Fruit fly (Drosophila melanogaster) whole organism, embryonic: Measurements from ENCODE around the gene CG11858.
A peak's percentile ranks its signal among the peaks of the same experiment; 100 is the strongest.

Experiments
- Antp ChIP-seq: fragments of 200-800 bp; sonication (Bioruptor generic); optimal IDR thresholded peaks from 3 replicates; lab custom pipeline; 2016; ENCODE audit warnings: missing biosample characterization, missing genetic modification characterization
- Awh ChIP-seq: fragments of 200-800 bp; sonication (Bioruptor generic); IDR thresholded peaks from 2 replicates; pipeline ENCODE4, ENCODE4 v1.3.6; 2022; ENCODE audit warnings: missing biosample characterization, missing genetic modification characterization
- CG1024 ChIP-seq: fragments of 200-800 bp; sonication (Bioruptor generic); IDR thresholded peaks from 2 replicates; pipeline ENCODE4 v1.3.6; 2022; ENCODE audit warnings: missing biosample characterization, missing genetic modification characterization
- CG11085 ChIP-seq: fragments of 200-800 bp; sonication (Bioruptor generic); IDR thresholded peaks from 2 replicates; pipeline ENCODE4 v1.3.6; 2022; ENCODE audit warnings: missing biosample characterization, missing genetic modification characterization
- CG11560 ChIP-seq: fragments of 200-800 bp; sonication (Bioruptor generic); IDR thresholded peaks from 3 replicates; pipeline ENCODE4 v1.3.6; 2022; ENCODE audit warnings: missing biosample characterization, missing genetic modification characterization
- CG12071 ChIP-seq: fragments of 200-800 bp; sonication (Bioruptor generic); optimal IDR thresholded peaks from 3 replicates; lab custom pipeline; 2018; ENCODE audit warnings: missing biosample characterization, mild to moderate bottlenecking, missing genetic modification characterization
- CG17802 ChIP-seq: fragments of 200-800 bp; sonication (Bioruptor generic); optimal IDR thresholded peaks from 2 replicates; lab custom pipeline; 2018; ENCODE audit warnings: missing biosample characterization, mild to moderate bottlenecking, missing genetic modification characterization, moderate library complexity
- CG18599 ChIP-seq: fragments of 200-800 bp; sonication (Bioruptor generic); optimal IDR thresholded peaks from 3 replicates; lab custom pipeline; 2017; ENCODE audit warnings: missing biosample characterization, missing genetic modification characterization, mild to moderate bottlenecking, moderate library complexity, missing genetic modification reagents
- CG18619 ChIP-seq: fragments of 200-800 bp; sonication (Bioruptor generic); optimal IDR thresholded peaks from 3 replicates; lab custom pipeline; 2017; ENCODE audit warnings: missing biosample characterization, mild to moderate bottlenecking, missing genetic modification characterization
- CG2116 ChIP-seq: fragments of 200-800 bp; sonication (Bioruptor generic); optimal IDR thresholded peaks from 3 replicates; lab custom pipeline; 2018; ENCODE audit warnings: missing biosample characterization, mild to moderate bottlenecking, missing genetic modification characterization
- CG2120 ChIP-seq: fragments of 200-800 bp; sonication (Bioruptor generic); optimal IDR thresholded peaks from 3 replicates; lab custom pipeline; 2016; ENCODE audit warnings: missing biosample characterization, missing genetic modification characterization
- CG5180 ChIP-seq: fragments of 200-800 bp; sonication (Bioruptor generic); optimal IDR thresholded peaks from 3 replicates; lab custom pipeline; 2017; ENCODE audit warnings: missing biosample characterization, missing genetic modification characterization, mild to moderate bottlenecking, moderate library complexity, missing genetic modification reagents
- CG6765 ChIP-seq: fragments of 200-800 bp; sonication (Bioruptor generic); optimal IDR thresholded peaks from 3 replicates; lab custom pipeline; 2017; ENCODE audit warnings: missing biosample characterization, mild to moderate bottlenecking, missing genetic modification characterization
- CG6813 ChIP-seq: fragments of 200-800 bp; sonication (Bioruptor generic); optimal IDR thresholded peaks from 2 replicates; lab custom pipeline; 2017; ENCODE audit warnings: missing biosample characterization, missing genetic modification characterization, mild to moderate bottlenecking, moderate library complexity, missing genetic modification reagents
- CG9727 ChIP-seq: fragments of 200-800 bp; sonication (Bioruptor generic); optimal IDR thresholded peaks from 3 replicates; lab custom pipeline; 2017; ENCODE audit warnings: missing biosample characterization, mild to moderate bottlenecking, missing genetic modification characterization
- CHES-1-like ChIP-seq: fragments of 200-800 bp; sonication (Bioruptor generic); optimal IDR thresholded peaks from 2 replicates; lab custom pipeline; 2016; ENCODE audit warnings: missing biosample characterization, missing genetic modification characterization
- Dip2 ChIP-seq: fragments of 200-800 bp; sonication (Bioruptor generic); IDR thresholded peaks from 2 replicates; pipeline ENCODE4 v1.3.6; 2022; ENCODE audit warnings: missing biosample characterization, missing genetic modification characterization
- H2.0 ChIP-seq: fragments of 200-800 bp; sonication (Bioruptor generic); IDR thresholded peaks from 2 replicates; pipeline ENCODE4 v1.3.6; 2022; ENCODE audit warnings: missing biosample characterization, missing genetic modification characterization
- HHEX ChIP-seq: fragments of 200-800 bp; sonication (Bioruptor generic); optimal IDR thresholded peaks from 3 replicates; lab custom pipeline; 2017; ENCODE audit warnings: missing biosample characterization, mild to moderate bottlenecking, missing genetic modification characterization, missing genetic modification reagents
- Lim3 ChIP-seq: fragments of 200-800 bp; sonication (Bioruptor generic); IDR thresholded peaks from 2 replicates; pipeline ENCODE4 v1.3.6; 2022; ENCODE audit warnings: missing biosample characterization, missing genetic modification characterization
- MESR4 ChIP-seq: fragments of 200-800 bp; sonication (Bioruptor generic); optimal IDR thresholded peaks from 2 replicates; lab custom pipeline; 2018; ENCODE audit warnings: missing biosample characterization, mild to moderate bottlenecking, missing genetic modification characterization, moderate library complexity
- Myb ChIP-seq: fragments of 200-800 bp; sonication (Bioruptor generic); optimal IDR thresholded peaks from 2 replicates; lab custom pipeline; 2016; ENCODE audit warnings: missing biosample characterization, missing genetic modification characterization
- Nf-YC ChIP-seq: fragments of 200-800 bp; optimal IDR thresholded peaks from 3 replicates; lab custom pipeline; 2019; ENCODE audit warnings: missing biosample characterization, mild to moderate bottlenecking, missing genetic modification characterization, moderate library complexity
- Ptx1 ChIP-seq: fragments of 200-800 bp; sonication (Bioruptor generic); IDR thresholded peaks from 2 replicates; pipeline ENCODE4 v1.3.6; 2022; ENCODE audit warnings: missing biosample characterization, missing genetic modification characterization
- Side ChIP-seq: fragments of 200-800 bp; sonication (Bioruptor generic); optimal IDR thresholded peaks from 2 replicates; lab custom pipeline; 2016; ENCODE audit warnings: missing biosample characterization, missing genetic modification characterization
- Sox102F ChIP-seq: fragments of 200-800 bp; sonication (Bioruptor generic); optimal IDR thresholded peaks from 2 replicates; lab custom pipeline; 2018; ENCODE audit warnings: missing biosample characterization, mild to moderate bottlenecking, missing genetic modification characterization, moderate library complexity
- Tbp ChIP-seq: fragments of >200 bp; optimal IDR thresholded peaks from 2 replicates; lab custom pipeline; 2018; ENCODE audit warnings: missing biosample characterization, missing genetic modification characterization
- Vsx1 ChIP-seq: fragments of 200-800 bp; sonication (Bioruptor generic); optimal IDR thresholded peaks from 2 replicates; lab custom pipeline; 2017; ENCODE audit warnings: missing biosample characterization, mild to moderate bottlenecking, missing genetic modification characterization, missing genetic modification reagents
- Xrp1 ChIP-seq: fragments of 200-800 bp; sonication (Bioruptor generic); IDR thresholded peaks from 2 replicates; pipeline ENCODE4 v1.3.6; 2022; ENCODE audit warnings: missing biosample characterization, missing genetic modification characterization
- al ChIP-seq: fragments of 200-800 bp; sonication (Bioruptor generic); IDR thresholded peaks from 2 replicates; pipeline ENCODE4 v1.3.6; 2022; ENCODE audit warnings: missing biosample characterization, missing genetic modification characterization
- br ChIP-seq: fragments of >200 bp; optimal IDR thresholded peaks from 2 replicates; lab custom pipeline; 2017
- cas ChIP-seq: fragments of 200-800 bp; sonication (Bioruptor generic); IDR thresholded peaks from 2 replicates; pipeline ENCODE4 v1.3.6; 2022; ENCODE audit warnings: missing biosample characterization, missing genetic modification characterization
- cg ChIP-seq: fragments of 200-800 bp; sonication (Bioruptor generic); optimal IDR thresholded peaks from 3 replicates; lab custom pipeline; 2019; ENCODE audit warnings: missing biosample characterization, mild to moderate bottlenecking, missing genetic modification characterization, moderate library complexity
- chn ChIP-seq: fragments of 200-800 bp; sonication (Bioruptor generic); optimal IDR thresholded peaks from 2 replicates; lab custom pipeline; 2016; ENCODE audit warnings: missing biosample characterization, missing genetic modification characterization
- croc ChIP-seq: fragments of 200-800 bp; sonication (Bioruptor generic); conservative IDR thresholded peaks from 3 replicates; pipeline ENCODE4 v1.3.6; 2022; ENCODE audit warnings: missing biosample characterization, missing genetic modification characterization
- dysf ChIP-seq: fragments of 200-800 bp; sonication (Bioruptor generic); IDR thresholded peaks from 3 replicates; pipeline ENCODE4 v1.3.6; 2022; ENCODE audit warnings: missing biosample characterization, missing genetic modification characterization
- hb ChIP-seq: fragments of 200-800 bp; sonication (Bioruptor generic); IDR thresholded peaks from 3 replicates; pipeline ENCODE4 v1.3.6; 2022; ENCODE audit warnings: missing biosample characterization, missing genetic modification characterization; ENCODE audit not compliant: partially characterized antibody
- jigr1 ChIP-seq: fragments of 200-800 bp; sonication (Bioruptor generic); IDR thresholded peaks from 3 replicates; pipeline ENCODE4 v1.3.6; 2022; ENCODE audit warnings: missing biosample characterization, missing genetic modification characterization
- ken ChIP-seq: fragments of 200-800 bp; sonication (Bioruptor generic); IDR thresholded peaks from 3 replicates; pipeline ENCODE4 v1.3.6; 2022; ENCODE audit warnings: missing biosample characterization, missing genetic modification characterization
- klu ChIP-seq: fragments of 200-800 bp; sonication (Bioruptor generic); IDR thresholded peaks from 2 replicates; pipeline ENCODE4 v1.3.6; 2022; ENCODE audit warnings: missing biosample characterization, missing genetic modification characterization
- kni ChIP-seq: fragments of 200-800 bp; sonication (Bioruptor generic); optimal IDR thresholded peaks from 3 replicates; lab custom pipeline; 2017; ENCODE audit warnings: mild to moderate bottlenecking, missing biosample characterization, missing genetic modification reagents, missing genetic modification characterization
- lab ChIP-seq: fragments of 200-800 bp; sonication (Bioruptor generic); optimal IDR thresholded peaks from 3 replicates; lab custom pipeline; 2017; ENCODE audit warnings: missing biosample characterization, missing genetic modification characterization, mild to moderate bottlenecking, moderate library complexity, missing genetic modification reagents
- maf-S ChIP-seq: fragments of 200-800 bp; sonication (Bioruptor generic); optimal IDR thresholded peaks from 2 replicates; lab custom pipeline; 2016; ENCODE audit warnings: missing biosample characterization, missing genetic modification characterization
- mld ChIP-seq: fragments of 200-800 bp; sonication (Bioruptor generic); IDR thresholded peaks from 3 replicates; pipeline ENCODE4 v1.3.6; 2022; ENCODE audit warnings: missing biosample characterization, missing genetic modification characterization; ENCODE audit not compliant: partially characterized antibody
- phol ChIP-seq: fragments of 200-800 bp; sonication (Bioruptor generic); optimal IDR thresholded peaks from 3 replicates; lab custom pipeline; 2018; ENCODE audit warnings: missing biosample characterization, mild to moderate bottlenecking, missing genetic modification characterization, moderate library complexity
- sr ChIP-seq: fragments of 200-800 bp; sonication (Bioruptor generic); IDR thresholded peaks from 3 replicates; pipeline ENCODE4 v1.3.6; 2022; ENCODE audit warnings: missing biosample characterization, missing genetic modification characterization
- tio ChIP-seq: fragments of 200-800 bp; sonication (Bioruptor generic); optimal IDR thresholded peaks from 2 replicates; lab custom pipeline; 2017; ENCODE audit warnings: missing biosample characterization, missing genetic modification characterization, inconsistent platforms
- toy ChIP-seq: fragments of 200-800 bp; sonication (Bioruptor generic); IDR thresholded peaks from 2 replicates; pipeline ENCODE4 v1.3.6; 2022; ENCODE audit warnings: missing biosample characterization, missing genetic modification characterization
- yki ChIP-seq: fragments of >200 bp; optimal IDR thresholded peaks from 3 replicates; lab custom pipeline; 2018

The CG11858 gene

DNA sequence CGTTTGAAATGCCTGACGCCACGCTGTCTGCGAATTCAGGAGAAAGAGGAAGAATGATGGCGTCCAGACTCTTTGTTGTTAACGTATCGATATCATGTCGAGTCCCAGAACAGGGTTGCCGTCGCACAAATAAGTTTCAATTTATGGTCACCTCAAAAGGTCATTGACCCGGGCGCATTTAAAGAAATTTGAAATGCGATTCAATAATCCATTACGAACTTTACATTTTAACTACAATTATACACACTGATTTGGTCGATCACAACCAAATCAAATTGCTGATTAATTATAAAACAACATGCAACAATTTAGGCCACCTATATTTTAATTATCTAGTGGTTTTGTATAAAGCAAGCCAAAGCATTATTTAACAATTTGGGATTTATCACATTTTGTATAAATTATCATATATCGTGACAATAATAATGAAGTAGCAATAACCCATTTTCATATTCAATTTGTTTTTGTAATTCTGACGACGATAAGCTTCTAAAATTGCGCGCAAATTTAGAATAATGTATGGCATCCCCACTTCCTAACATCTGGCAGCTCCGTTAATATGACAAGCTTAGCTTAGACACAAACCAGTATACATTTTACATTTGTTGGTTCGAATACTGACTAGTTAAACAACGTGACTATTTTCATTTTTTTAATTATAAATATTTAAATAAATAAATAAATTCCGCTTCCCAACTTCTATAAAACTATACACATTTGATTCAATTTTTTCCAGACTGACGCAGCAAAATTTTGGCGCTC lies 17.3 kb upstream of the CG11858 start, which contains the start of gene bam (continued):
- TF ChIP-seq H2.0: no peak
- no peak for TF ChIP-seq croc (GFP tag; lab: Robert Waterston, UW)
- TF ChIP-seq Tbp (GFP tag; lab: Kevin White, UChicago): no peak
- TF ChIP-seq Awh: no peak
- no peak for TF ChIP-seq Lim3 (GFP tag; lab: Robert Waterston, UW)
- no peak for TF ChIP-seq Sox102F
- no peak for TF ChIP-seq lab (GFP tag; lab: Kevin White, UChicago)
- TF ChIP-seq Dip2: no peak
- no peak for TF ChIP-seq Side (GFP tag; lab: Kevin White, UChicago)
- no peak for TF ChIP-seq mld (GFP tag; lab: Robert Waterston, UW)
- no peak for TF ChIP-seq cg
- no peak for TF ChIP-seq cas (GFP tag; lab: Robert Waterston, UW)
- TF ChIP-seq CG2120 (GFP tag; lab: Kevin White, UChicago): no peak

DNA sequence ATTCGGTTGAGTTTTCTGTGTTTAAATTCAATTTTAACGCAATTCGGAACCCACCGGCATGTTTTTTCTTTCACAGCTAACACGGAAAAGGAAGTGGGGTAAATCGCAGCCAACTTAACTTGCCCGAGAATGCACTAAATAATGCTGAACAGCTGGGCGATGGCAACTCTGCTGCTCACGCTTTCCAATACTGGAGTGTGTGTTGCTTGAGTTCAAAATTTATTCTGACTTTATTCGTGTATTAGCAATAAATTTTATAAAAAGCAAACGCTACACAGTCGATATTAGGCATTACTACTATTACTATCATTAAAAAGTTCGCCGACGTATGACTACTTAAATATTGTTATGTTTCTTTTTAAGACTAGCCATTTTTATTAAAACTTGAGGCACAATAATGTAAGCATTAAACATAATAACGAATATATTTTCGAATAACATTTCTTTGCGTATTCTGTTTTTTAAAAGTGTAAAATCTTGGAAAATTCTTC lies 15.1 kb upstream of the CG11858 start, which contains the start of the genes RpS27 and Nup37:
Gene RpS27 (minus strand): TSS at position 136 of the 491 bp plus-strand sequence.
Gene Nup37 (plus strand): TSS at position 280 of the 491 bp plus-strand sequence.
- peak; percentile 99 for TF ChIP-seq CG12071
- TF ChIP-seq dysf (GFP tag; lab: Robert Waterston, UW): peak; percentile 96
- TF ChIP-seq maf-S (GFP tag; lab: Kevin White, UChicago): peak; percentile 98
- peak; percentile 98 for TF ChIP-seq Vsx1 (GFP tag; lab: Kevin White, UChicago)
- peak; percentile 94 for TF ChIP-seq CG1024 (GFP tag; lab: Robert Waterston, UW)
- peak; percentile 88 for TF ChIP-seq croc (GFP tag; lab: Robert Waterston, UW)
- peak; percentile 94 for TF ChIP-seq CG17802 (tag; lab: Kevin White, UChicago)
- peak; percentile 99 for TF ChIP-seq HHEX
- peak; percentile 62 for TF ChIP-seq Xrp1 (GFP tag; lab: Robert Waterston, UW)
- TF ChIP-seq Ptx1 (GFP tag; lab: Robert Waterston, UW): peak; percentile 96
- peak; percentile 98 for TF ChIP-seq chn
- TF ChIP-seq Nf-YC (tag; lab: Kevin White, UChicago): peak; percentile 88
- TF ChIP-seq yki: no peak
- peak; percentile 91 for TF ChIP-seq CG5180 (GFP tag; lab: Kevin White, UChicago)
- peak; percentile 98 for TF ChIP-seq CG18599 (GFP tag; lab: Kevin White, UChicago)
- TF ChIP-seq CG9727 (GFP tag; lab: Kevin White, UChicago): peak; percentile 99
- peak; percentile 72; the same call in 1 of the 3 replicates for TF ChIP-seq jigr1 (GFP tag; lab: Robert Waterston, UW)
- no peak for TF ChIP-seq hb (GFP tag; lab: Robert Waterston, UW)
- TF ChIP-seq CHES-1-like (GFP tag; lab: Kevin White, UChicago): peak; percentile 99
- TF ChIP-seq CG11560 (tag; lab: Robert Waterston, UW): peak; percentile 89
- peak; percentile 98 for TF ChIP-seq sr (GFP tag; lab: Robert Waterston, UW)
- TF ChIP-seq CG18619 (GFP tag; lab: Kevin White, UChicago): peak; percentile 99
- TF ChIP-seq Myb (GFP tag; lab: Kevin White, UChicago): peak; percentile 94
- TF ChIP-seq CG11085 (GFP tag; lab: Robert Waterston, UW): peak; percentile 99
- TF ChIP-seq ken (GFP tag; lab: Robert Waterston, UW): peak; percentile 99
- no peak for TF ChIP-seq br (lab: Kevin White, UChicago)
- TF ChIP-seq al (GFP tag; lab: Robert Waterston, UW): peak; percentile 95
- TF ChIP-seq klu: peak; percentile 92
- peak; percentile 98 for TF ChIP-seq CG6813 (GFP tag; lab: Kevin White, UChicago)
- peak; percentile 95 for TF ChIP-seq toy (GFP tag; lab: Robert Waterston, UW)
- peak; percentile 99 for TF ChIP-seq MESR4 (GFP tag; lab: Kevin White, UChicago)
- TF ChIP-seq Antp: peak; percentile 98
- peak; percentile 94 for TF ChIP-seq CG2116 (GFP tag; lab: Kevin White, UChicago)
- TF ChIP-seq phol (tag; lab: Kevin White, UChicago): peak; percentile 97
- peak; percentile 100 for TF ChIP-seq CG6765
- peak; percentile 96 for TF ChIP-seq tio (GFP tag; lab: Kevin White, UChicago)
- TF ChIP-seq kni: peak; percentile 100
